Worm (Caenorhabditis elegans) whole organism, young adult: ENCODE results near the gene Y54G11A.7.

Experiments
- C06A6.2 ChIP-seq: fragments of 200-800 bp; sonication (Bioruptor generic); conservative IDR thresholded peaks from 2 replicates; pipeline ENCODE4 v1.3.6; 2022; ENCODE audit warnings: missing genetic modification characterization, missing compliant biosample characterization
- C17E4.6 ChIP-seq: fragments of 200-800 bp; sonication (Bioruptor generic); IDR thresholded peaks from 2 replicates; pipeline ENCODE4 v1.3.6; 2022; ENCODE audit warnings: missing genetic modification reagents, missing genetic modification characterization, missing compliant biosample characterization
- F23B12.7 ChIP-seq: sonication (generic microtip); optimal IDR thresholded peaks from 2 replicates; lab custom pipeline; 2017; ENCODE audit warnings: missing genetic modification characterization, mild to moderate bottlenecking, missing compliant biosample characterization, antibody characterized with exemption, moderate library complexity; ENCODE audit not compliant: insufficient read depth
- F55B11.4 ChIP-seq: sonication (generic microtip); optimal IDR thresholded peaks from 2 replicates; lab custom pipeline; 2016; ENCODE audit warnings: missing compliant biosample characterization, missing genetic modification characterization, borderline replicate concordance; ENCODE audit not compliant: insufficient read depth
- aptf-2 ChIP-seq: fragments of 200-800 bp; sonication (Bioruptor generic); conservative IDR thresholded peaks from 2 replicates; pipeline ENCODE4 v1.3.6; 2022; ENCODE audit warnings: missing genetic modification reagents, missing genetic modification characterization, missing compliant biosample characterization
- egl-18 ChIP-seq: fragments of 200-800 bp; sonication (Bioruptor generic); IDR thresholded peaks from 2 replicates; pipeline ENCODE4 v1.3.6; 2022; ENCODE audit warnings: missing genetic modification reagents, missing genetic modification characterization, missing compliant biosample characterization
- lin-35 ChIP-seq, 3 experiments: fragments of 150-350 bp in 2 of 3; sonication (generic microtip) in 1 of 3; optimal IDR thresholded peaks; 2 replicates each; lab custom pipeline; 2014 to 2018; ENCODE audit warnings: missing biosample characterization in 3 of 3, missing genetic modification characterization in 3 of 3, missing genetic modification reagents in 3 of 3
- lin-54 ChIP-seq: fragments of 200-800 bp; sonication (Bioruptor generic); optimal IDR thresholded peaks from 2 replicates; lab custom pipeline; 2018; ENCODE audit warnings: mild to moderate bottlenecking, missing genetic modification characterization, missing compliant biosample characterization
- nfya-1 ChIP-seq: sonication (generic microtip); optimal IDR thresholded peaks from 2 replicates; lab custom pipeline; 2017; ENCODE audit warnings: antibody characterized with exemption, missing compliant biosample characterization, missing genetic modification characterization, borderline replicate concordance; ENCODE audit not compliant: insufficient read depth
- ztf-3 ChIP-seq: fragments of 200-800 bp; sonication (Bioruptor generic); optimal IDR thresholded peaks from 2 replicates; lab custom pipeline; 2018; ENCODE audit warnings: mild to moderate bottlenecking, missing genetic modification characterization, missing compliant biosample characterization

ce11 chrII:14276409-14276808 lies 20.7 kb upstream of the Y54G11A.7 start, which contains the start of gene Y54G11A.3:
- TF ChIP-seq lin-54 (GFP tag; lab: Kevin White, UChicago) (no peak), nfya-1 (tag; lab: Kevin White, UChicago) (no peak), F23B12.7 (no peak), C17E4.6 (no peak), C06A6.2 (GFP tag; lab: Robert Waterston, UW) (no peak), lin-35 (GFP tag; optimal IDR thresholded peaks at IDR 0.05; lab: Kevin White, UChicago) (no peak), F55B11.4 (no peak), ztf-3 (GFP tag; lab: Kevin White, UChicago) (no peak), aptf-2 (no peak), egl-18 (no peak)
